Worm (Caenorhabditis elegans) whole organism, late embryonic: ENCODE results near the gene F45E1.2.
A peak's percentile ranks its signal among the peaks of the same experiment; 100 is the strongest.

Experiments
- C38D4.7 ChIP-seq: fragments of 200-800 bp; sonication (Bioruptor generic); optimal IDR thresholded peaks from 2 replicates; lab custom pipeline; 2018; ENCODE audit warnings: mild to moderate bottlenecking, missing genetic modification characterization, moderate library complexity, missing compliant biosample characterization
- F13H6.1 ChIP-seq: sonication (generic microtip); optimal IDR thresholded peaks from 2 replicates; lab custom pipeline; 2016; ENCODE audit warnings: missing genetic modification characterization, missing compliant biosample characterization
- K02D7.2 ChIP-seq: sonication (generic microtip); optimal IDR thresholded peaks from 2 replicates; lab custom pipeline; 2017; ENCODE audit warnings: mild to moderate bottlenecking, missing genetic modification characterization, missing compliant biosample characterization
- K09A11.1 ChIP-seq: sonication (generic microtip); optimal IDR thresholded peaks from 2 replicates; lab custom pipeline; 2017; ENCODE audit warnings: antibody characterized with exemption, mild to moderate bottlenecking, missing genetic modification characterization, missing compliant biosample characterization; ENCODE audit not compliant: insufficient read depth
- T23F11.4 ChIP-seq: fragments of 200-800 bp; sonication (Bioruptor generic); optimal IDR thresholded peaks from 2 replicates; lab custom pipeline; 2018; ENCODE audit warnings: mild to moderate bottlenecking, missing genetic modification characterization, missing compliant biosample characterization
- Y22D7AL.16 ChIP-seq: sonication (generic microtip); optimal IDR thresholded peaks from 2 replicates; lab custom pipeline; 2016; ENCODE audit warnings: missing genetic modification characterization, missing compliant biosample characterization
- ahr-1 ChIP-seq: sonication (generic microtip); optimal IDR thresholded peaks from 2 replicates; lab custom pipeline; 2016; ENCODE audit warnings: missing genetic modification characterization, missing compliant biosample characterization
- ama-1 ChIP-seq: fragments of 150-350 bp; optimal IDR thresholded peaks from 2 replicates; lab custom pipeline; 2014
- ceh-18 ChIP-seq: sonication (generic microtip); optimal IDR thresholded peaks from 2 replicates; lab custom pipeline; 2016; ENCODE audit warnings: missing genetic modification characterization, missing compliant biosample characterization
- ceh-19 ChIP-seq: fragments of 200-800 bp; sonication (Bioruptor generic); optimal IDR thresholded peaks from 2 replicates; lab custom pipeline; 2018; ENCODE audit warnings: mild to moderate bottlenecking, missing genetic modification characterization, missing compliant biosample characterization
- ceh-2 ChIP-seq: sonication (generic microtip); optimal IDR thresholded peaks from 2 replicates; lab custom pipeline; 2016; ENCODE audit warnings: missing genotype, missing genetic modification characterization, missing compliant biosample characterization
- ceh-22 ChIP-seq: sonication (generic microtip); optimal IDR thresholded peaks from 2 replicates; lab custom pipeline; 2017; ENCODE audit warnings: missing biosample characterization, missing genetic modification characterization
- ceh-24 ChIP-seq: sonication (generic microtip); optimal IDR thresholded peaks from 2 replicates; lab custom pipeline; 2016; ENCODE audit warnings: mild to moderate bottlenecking, missing genetic modification characterization, missing compliant biosample characterization
- ceh-30 ChIP-seq: fragments of 150-350 bp; optimal IDR thresholded peaks from 2 replicates; lab custom pipeline; 2014; ENCODE audit warnings: missing biosample characterization, missing genetic modification characterization
- ceh-34 ChIP-seq: sonication (generic microtip); optimal IDR thresholded peaks from 2 replicates; lab custom pipeline; 2016; ENCODE audit warnings: mild to moderate bottlenecking, missing genetic modification characterization, missing compliant biosample characterization
- ceh-45 ChIP-seq: fragments of 200-800 bp; sonication (Bioruptor generic); IDR thresholded peaks from 2 replicates; pipeline ENCODE4 v1.3.6; 2022; ENCODE audit warnings: missing genetic modification reagents, missing genetic modification characterization, missing compliant biosample characterization
- ceh-9 ChIP-seq: sonication (generic microtip); optimal IDR thresholded peaks from 2 replicates; lab custom pipeline; 2016; ENCODE audit warnings: mild to moderate bottlenecking, missing genetic modification characterization, inconsistent platforms, missing compliant biosample characterization
- che-1 ChIP-seq: sonication (generic microtip); optimal IDR thresholded peaks from 2 replicates; lab custom pipeline; 2016; ENCODE audit warnings: mild to moderate bottlenecking, missing genetic modification characterization, missing compliant biosample characterization
- dmd-4 ChIP-seq: sonication (generic microtip); optimal IDR thresholded peaks from 2 replicates; lab custom pipeline; 2016; ENCODE audit warnings: borderline replicate concordance, missing genetic modification characterization, missing compliant biosample characterization
- dve-1 ChIP-seq: sonication (generic microtip); optimal IDR thresholded peaks from 2 replicates; lab custom pipeline; 2017; ENCODE audit warnings: antibody characterized with exemption, mild to moderate bottlenecking, missing genetic modification characterization, missing compliant biosample characterization
- elt-2 ChIP-seq: sonication (generic microtip); optimal IDR thresholded peaks from 2 replicates; lab custom pipeline; 2016; ENCODE audit warnings: missing genetic modification reagents, missing genetic modification characterization, missing compliant biosample characterization
- elt-4 ChIP-seq: sonication (generic microtip); optimal IDR thresholded peaks from 2 replicates; lab custom pipeline; 2016; ENCODE audit warnings: missing genetic modification characterization, missing compliant biosample characterization
- ets-4 ChIP-seq: sonication (generic microtip); optimal IDR thresholded peaks from 2 replicates; lab custom pipeline; 2016; ENCODE audit warnings: missing genetic modification characterization, missing compliant biosample characterization
- eyg-1 ChIP-seq: sonication (generic microtip); optimal IDR thresholded peaks from 2 replicates; lab custom pipeline; 2016; ENCODE audit warnings: missing genotype, missing genetic modification characterization, missing compliant biosample characterization
- fkh-10 ChIP-seq: fragments of 150-350 bp; optimal IDR thresholded peaks from 2 replicates; lab custom pipeline; 2014; ENCODE audit warnings: missing biosample characterization, missing genetic modification reagents, missing genetic modification characterization
- fkh-6 ChIP-seq: sonication (generic microtip); optimal IDR thresholded peaks from 2 replicates; lab custom pipeline; 2016; ENCODE audit warnings: missing genetic modification characterization, missing compliant biosample characterization
- gmeb-2 ChIP-seq: sonication (generic microtip); optimal IDR thresholded peaks from 2 replicates; lab custom pipeline; 2016; ENCODE audit warnings: missing genetic modification characterization, inconsistent platforms, missing compliant biosample characterization
- hlh-13 ChIP-seq: fragments of 200-800 bp; sonication (Bioruptor generic); optimal IDR thresholded peaks from 2 replicates; lab custom pipeline; 2018; ENCODE audit warnings: mild to moderate bottlenecking, missing genetic modification characterization, missing compliant biosample characterization
- hlh-15 ChIP-seq: sonication (generic microtip); optimal IDR thresholded peaks from 2 replicates; lab custom pipeline; 2016; ENCODE audit warnings: missing genetic modification characterization, missing compliant biosample characterization
- hlh-8 ChIP-seq: sonication (generic microtip); optimal IDR thresholded peaks from 2 replicates; lab custom pipeline; 2016; ENCODE audit warnings: missing genotype, missing genetic modification characterization, missing compliant biosample characterization
- lim-6 ChIP-seq: sonication (generic microtip); optimal IDR thresholded peaks from 2 replicates; lab custom pipeline; 2016; ENCODE audit warnings: missing genetic modification characterization, missing compliant biosample characterization
- lin-11 ChIP-seq: fragments of 200-800 bp; sonication (Bioruptor generic); optimal IDR thresholded peaks from 2 replicates; lab custom pipeline; 2018; ENCODE audit warnings: mild to moderate bottlenecking, missing genetic modification characterization, missing compliant biosample characterization
- madf-2 ChIP-seq: sonication (generic microtip); optimal IDR thresholded peaks from 2 replicates; lab custom pipeline; 2017; ENCODE audit warnings: missing genetic modification characterization, missing compliant biosample characterization
- mec-3 ChIP-seq: sonication (generic microtip); optimal IDR thresholded peaks from 2 replicates; lab custom pipeline; 2016; ENCODE audit warnings: borderline replicate concordance, missing genetic modification characterization, missing compliant biosample characterization
- npax-4 ChIP-seq: sonication (generic microtip); optimal IDR thresholded peaks from 2 replicates; lab custom pipeline; 2016; ENCODE audit warnings: missing genetic modification characterization, missing compliant biosample characterization
- pag-3 ChIP-seq: sonication (generic microtip); optimal IDR thresholded peaks from 2 replicates; lab custom pipeline; 2016; ENCODE audit warnings: missing compliant biosample characterization, missing genetic modification characterization, borderline replicate concordance
- pat-9 ChIP-seq: fragments of 200-800 bp; sonication (Bioruptor generic); optimal IDR thresholded peaks from 2 replicates; lab custom pipeline; 2018; ENCODE audit warnings: mild to moderate bottlenecking, missing genetic modification characterization, moderate library complexity, missing compliant biosample characterization
- pax-1 ChIP-seq: fragments of 150-350 bp; optimal IDR thresholded peaks from 2 replicates; lab custom pipeline; 2014; ENCODE audit warnings: missing biosample characterization, missing genetic modification characterization
- pha-4 ChIP-seq: fragments of 150-350 bp; optimal IDR thresholded peaks from 2 replicates; lab custom pipeline; 2018; ENCODE audit warnings: missing biosample characterization, missing genetic modification reagents, missing genetic modification characterization
- pros-1 ChIP-seq: fragments of 150-350 bp; optimal IDR thresholded peaks from 2 replicates; lab custom pipeline; 2014; ENCODE audit warnings: missing biosample characterization, missing genetic modification reagents, missing genetic modification characterization
- rnt-1 ChIP-seq: sonication (generic microtip); optimal IDR thresholded peaks from 2 replicates; lab custom pipeline; 2016; ENCODE audit warnings: missing genetic modification characterization, missing compliant biosample characterization
- sox-4 ChIP-seq: sonication (generic microtip); optimal IDR thresholded peaks from 2 replicates; lab custom pipeline; 2017; ENCODE audit warnings: mild to moderate bottlenecking, missing genetic modification characterization, inconsistent platforms, missing compliant biosample characterization
- syd-9 ChIP-seq: sonication (generic microtip); optimal IDR thresholded peaks from 2 replicates; lab custom pipeline; 2016; ENCODE audit warnings: mild to moderate bottlenecking, missing genetic modification characterization, moderate library complexity, missing compliant biosample characterization
- tbx-7 ChIP-seq: sonication (generic microtip); optimal IDR thresholded peaks from 2 replicates; lab custom pipeline; 2016; ENCODE audit warnings: missing genotype, missing genetic modification characterization, missing compliant biosample characterization
- ttx-3 ChIP-seq: sonication (generic microtip); optimal IDR thresholded peaks from 2 replicates; lab custom pipeline; 2016; ENCODE audit warnings: missing genetic modification reagents, missing genetic modification characterization, missing compliant biosample characterization
- unc-3 ChIP-seq, 2 experiments: fragments of 200-800 bp in 1 of 2; sonication (Bioruptor generic) in 1 of 2; sonication (generic microtip) in 1 of 2; conservative IDR thresholded peaks in 1 of 2; optimal IDR thresholded peaks in 1 of 2; 2 replicates each; pipeline versions ENCODE4 v1.3.6 to Lab custom; 2016 to 2022; ENCODE audit warnings: missing compliant biosample characterization in 2 of 2, missing genetic modification characterization in 2 of 2, missing genetic modification reagents in 1 of 2
- unc-55 ChIP-seq: sonication (generic microtip); optimal IDR thresholded peaks from 2 replicates; lab custom pipeline; 2017; ENCODE audit warnings: missing biosample characterization, missing genetic modification reagents, missing genetic modification characterization
- unc-86 ChIP-seq: sonication (generic microtip); optimal IDR thresholded peaks from 2 replicates; lab custom pipeline; 2016; ENCODE audit warnings: missing genetic modification characterization, missing compliant biosample characterization
- ztf-16 ChIP-seq: sonication (generic microtip); optimal IDR thresholded peaks from 2 replicates; lab custom pipeline; 2017; ENCODE audit warnings: missing genetic modification characterization, missing compliant biosample characterization

The F45E1.2 gene

ce11 chrX:8030032-8030431 lies 26.5 kb downstream of the F45E1.2 start:
- no peak for TF ChIP-seq elt-2
- TF ChIP-seq hlh-8 (tag; lab: Kevin White, UChicago) = no peak
- TF ChIP-seq fkh-6 (tag; lab: Kevin White, UChicago) = no peak
- no peak for TF ChIP-seq hlh-15
- TF ChIP-seq pros-1 (tag; lab: Kevin White, UChicago) = no peak

- peak; percentile 28 for TF ChIP-seq elt-2
- TF ChIP-seq pha-4 (tag; lab: Kevin White, UChicago) = no peak
- no peak for TF ChIP-seq dmd-4 (tag; lab: Kevin White, UChicago)
- no peak for TF ChIP-seq ceh-19 (GFP tag; lab: Kevin White, UChicago)
- TF ChIP-seq lim-6 (tag; lab: Kevin White, UChicago) = no peak
- no peak for TF ChIP-seq eyg-1 (tag; lab: Kevin White, UChicago)
- peak; percentile 2 for TF ChIP-seq hlh-8 (tag; lab: Kevin White, UChicago)
- TF ChIP-seq K02D7.2 (tag; lab: Kevin White, UChicago) = no peak
- no peak for TF ChIP-seq C38D4.7 (GFP tag; lab: Kevin White, UChicago)
- peak; percentile 99 for TF ChIP-seq ceh-18
- TF ChIP-seq ets-4 (tag; lab: Kevin White, UChicago) = no peak
- no peak for TF ChIP-seq mec-3
- TF ChIP-seq fkh-6 (tag; lab: Kevin White, UChicago) = no peak
- TF ChIP-seq sox-4 (tag; lab: Kevin White, UChicago) = no peak
- TF ChIP-seq pax-1 (tag; lab: Kevin White, UChicago) = peak; percentile 69
- TF ChIP-seq ama-1 (lab: Kevin White, UChicago) = no peak
- TF ChIP-seq pag-3 (tag; lab: Kevin White, UChicago) = no peak
- TF ChIP-seq dve-1 (tag; lab: Kevin White, UChicago) = peak; percentile 91
- no peak for TF ChIP-seq elt-4 (tag; lab: Kevin White, UChicago)
- TF ChIP-seq ztf-16 = no peak
- no peak for TF ChIP-seq unc-3 (GFP tag; conservative IDR thresholded peaks at IDR 0.05; lab: Robert Waterston, UW)
- TF ChIP-seq unc-3 (tag; optimal IDR thresholded peaks at IDR 0.05; lab: Kevin White, UChicago) = peak; percentile 57
- peak; percentile 75 for TF ChIP-seq ceh-34 (tag; lab: Kevin White, UChicago)
- peak; percentile 22 for TF ChIP-seq pat-9 (tag; lab: Kevin White, UChicago)
- TF ChIP-seq ceh-24 (tag; lab: Kevin White, UChicago) = no peak
- TF ChIP-seq che-1 (tag; lab: Kevin White, UChicago) = no peak
- TF ChIP-seq ceh-2 (tag; lab: Kevin White, UChicago) = peak; percentile 57
- no peak for TF ChIP-seq lin-11
- TF ChIP-seq ttx-3 = peak; percentile 33
- TF ChIP-seq Y22D7AL.16 (tag; lab: Kevin White, UChicago) = no peak
- no peak for TF ChIP-seq madf-2
- TF ChIP-seq ceh-45 (GFP tag; lab: Robert Waterston, UW) = no peak; the same call in 1 of the 2 replicates
- TF ChIP-seq F13H6.1 (tag; lab: Kevin White, UChicago) = peak; percentile 5
- TF ChIP-seq rnt-1 (tag; lab: Kevin White, UChicago) = peak; percentile 91
- TF ChIP-seq K09A11.1 (tag; lab: Kevin White, UChicago) = peak; percentile 76
- TF ChIP-seq T23F11.4 (GFP tag; lab: Kevin White, UChicago) = no peak
- TF ChIP-seq unc-86 (tag; lab: Kevin White, UChicago) = peak; percentile 71
- TF ChIP-seq pros-1 (tag; lab: Kevin White, UChicago) = peak; percentile 76
- no peak for TF ChIP-seq ahr-1 (tag; lab: Kevin White, UChicago)
- TF ChIP-seq tbx-7 (tag; lab: Kevin White, UChicago) = peak; percentile 17
- TF ChIP-seq ceh-9 (tag; lab: Kevin White, UChicago) = no peak
- TF ChIP-seq npax-4 (tag; lab: Kevin White, UChicago) = no peak
- peak; percentile 36 for TF ChIP-seq syd-9 (tag; lab: Kevin White, UChicago)
- TF ChIP-seq unc-55 = peak; percentile 85
- TF ChIP-seq gmeb-2 = no peak
- peak; percentile 66 for TF ChIP-seq fkh-10 (GFP tag; lab: Kevin White, UChicago)
- TF ChIP-seq hlh-13 (GFP tag; lab: Kevin White, UChicago) = peak; percentile 38
- TF ChIP-seq ceh-22 = peak; percentile 44
- peak; percentile 71 for TF ChIP-seq ceh-30
These were observed 32.8 kb downstream of the F45E1.2 start for ce11 chrX:8036219-8036883.
